Fruit fly (Drosophila melanogaster): Measurements from ENCODE around the gene CG5321.

The CG5321 gene

dm6 chrX:14653691-14654090 is 25.7 kb upstream of the CG5321 start, which contains the start of gene NetA (continued):
- TF ChIP-seq Trl (optimal IDR thresholded peaks at IDR 0.05) = peak; percentile 74 to 84
- TF ChIP-seq Trl (GFP tag; optimal IDR thresholded peaks at IDR 0.05) = no peak
- no peak for TF ChIP-seq CG1832 (GFP tag; optimal IDR thresholded peaks at IDR 0.05)
- TF ChIP-seq HmgD (GFP tag; optimal IDR thresholded peaks at IDR 0.05) = no peak
- TF ChIP-seq CG13894 (tag; optimal IDR thresholded peaks at IDR 0.05) = peak; percentile 11
- TF ChIP-seq Ptx1 (GFP tag; IDR thresholded peaks at IDR 0.05) = no peak
- TF ChIP-seq CG17186 (GFP tag; optimal IDR thresholded peaks at IDR 0.05) = no peak
- TF ChIP-seq Kr (GFP tag; optimal IDR thresholded peaks at IDR 0.05) = peak; percentile 8
- TF ChIP-seq Scr (GFP tag; IDR thresholded peaks at IDR 0.05; ENCODE audit: partially characterized antibody) = peak; percentile 31; the same call in 1 of the 2 replicates
- TF ChIP-seq jigr1 (GFP tag; IDR thresholded peaks at IDR 0.05) = no peak
- no peak for TF ChIP-seq p53 (GFP tag; optimal IDR thresholded peaks at IDR 0.05)
- peak; percentile 41; the same call in 1 of the 2 replicates for TF ChIP-seq CG17328 (GFP tag; IDR thresholded peaks at IDR 0.05)
- TF ChIP-seq CG14441 (GFP tag; IDR thresholded peaks at IDR 0.05) = no peak
- no peak for TF ChIP-seq Bteb2 (GFP tag; optimal IDR thresholded peaks at IDR 0.05)
- TF ChIP-seq CG17829 (tag; optimal IDR thresholded peaks at IDR 0.05) = peak; percentile 13
- peak; percentile 52; the same call in 1 of the 3 replicates for TF ChIP-seq CG34224 (GFP tag; IDR thresholded peaks at IDR 0.05; ENCODE audit: partially characterized antibody)
- no peak for TF ChIP-seq dysf (GFP tag; IDR thresholded peaks at IDR 0.05)
- peak; percentile 27 for TF ChIP-seq CG8290 (GFP tag; optimal IDR thresholded peaks at IDR 0.05)
- peak in 1 of 2 experiments; percentile 38 for TF ChIP-seq CG8290 (tag; optimal IDR thresholded peaks at IDR 0.05)
- no peak for TF ChIP-seq corto (GFP tag; optimal IDR thresholded peaks at IDR 0.05)
- no peak for TF ChIP-seq Dad (GFP tag; optimal IDR thresholded peaks at IDR 0.05)
- no peak for TF ChIP-seq gcm (GFP tag; optimal IDR thresholded peaks at IDR 0.05)
- peak; percentile 81 for TF ChIP-seq rib (GFP tag; IDR thresholded peaks at IDR 0.05)
- TF ChIP-seq pzg (GFP tag; optimal IDR thresholded peaks at IDR 0.05) = no peak
- TF ChIP-seq sob (GFP tag; IDR thresholded peaks at IDR 0.05) = 0 out of 2 replicates have a peak, but pooled peaks have one; percentile 32
- no peak for TF ChIP-seq GATAe (GFP tag; conservative IDR thresholded peaks at IDR 0.05)
- no peak for TF ChIP-seq BtbVII (GFP tag; optimal IDR thresholded peaks at IDR 0.05)
- no peak for TF ChIP-seq CG4404 (GFP tag; IDR thresholded peaks at IDR 0.05)
- no peak for TF ChIP-seq fd3F (GFP tag; optimal IDR thresholded peaks at IDR 0.05)
- no peak for TF ChIP-seq tx (GFP tag; optimal IDR thresholded peaks at IDR 0.05)
- TF ChIP-seq Xrp1 (GFP tag; IDR thresholded peaks at IDR 0.05) = no peak
- peak; percentile 27; the same call in 1 of the 2 replicates for TF ChIP-seq sna (GFP tag; IDR thresholded peaks at IDR 0.05; ENCODE audit: partially characterized antibody)
- TF ChIP-seq Mes4 (GFP tag; optimal IDR thresholded peaks at IDR 0.05) = no peak
- peak; percentile 86 for TF ChIP-seq Jarid2 (GFP tag; optimal IDR thresholded peaks at IDR 0.05)
- TF ChIP-seq Dip3 (GFP tag; optimal IDR thresholded peaks at IDR 0.05) = no peak
- TF ChIP-seq nerfin-2 (GFP tag; IDR thresholded peaks at IDR 0.05; ENCODE audit: partially characterized antibody) = no peak
- TF ChIP-seq Doc2 (GFP tag; IDR thresholded peaks at IDR 0.05) = no peak

dm6 chrX:14669233-14669632 is 10.1 kb upstream of the CG5321 start:
- peak; percentile 20 for TF ChIP-seq az2 (GFP tag; optimal IDR thresholded peaks at IDR 0.05)
- TF ChIP-seq Rfx (GFP tag; IDR thresholded peaks at IDR 0.05) = no peak
- peak; percentile 41 for TF ChIP-seq CG1603 (tag; optimal IDR thresholded peaks at IDR 0.05)
- peak; percentile 32 for TF ChIP-seq unpg (GFP tag; optimal IDR thresholded peaks at IDR 0.05)
- peak; percentile 70; the same call in 2 of the 3 replicates for TF ChIP-seq CG17361 (GFP tag; IDR thresholded peaks at IDR 0.05)
- peak; percentile 43 for TF ChIP-seq Sox100B (GFP tag; optimal IDR thresholded peaks at IDR 0.05)
- peak in 1 of 2 experiments; percentile 44 for TF ChIP-seq bsh (GFP tag; optimal IDR thresholded peaks at IDR 0.05)
- no peak for TF ChIP-seq CG4404 (GFP tag; IDR thresholded peaks at IDR 0.05)
- peak; percentile 12 for TF ChIP-seq tio (GFP tag; optimal IDR thresholded peaks at IDR 0.05)
- TF ChIP-seq dmrt99B (tag; optimal IDR thresholded peaks at IDR 0.05) = peak; percentile 61
- TF ChIP-seq CG30403 (GFP tag; optimal IDR thresholded peaks at IDR 0.05) = peak; percentile 48
- peak; percentile 38 for TF ChIP-seq Xbp1 (GFP tag; optimal IDR thresholded peaks at IDR 0.05)
- TF ChIP-seq Vsx1 (GFP tag; optimal IDR thresholded peaks at IDR 0.05) = no peak
- TF ChIP-seq CG6813 (GFP tag; optimal IDR thresholded peaks at IDR 0.05) = no peak
- TF ChIP-seq CG13775 (GFP tag; optimal IDR thresholded peaks at IDR 0.05) = peak; percentile 13
- TF ChIP-seq CG7556 (GFP tag; optimal IDR thresholded peaks at IDR 0.05) = peak; percentile 50
- TF ChIP-seq CG15269 (tag; optimal IDR thresholded peaks at IDR 0.05) = peak; percentile 28

Data from whole organism, embryonic.